Worm (Caenorhabditis elegans) whole organism, late embryonic: Measurements from ENCODE around the gene ugt-15.

Experiments used
- C08G9.2 ChIP-seq: sonication (generic microtip); optimal IDR thresholded peaks from 2 replicates; lab custom pipeline; 2016; ENCODE audit warnings: mild to moderate bottlenecking, missing genetic modification characterization, moderate library complexity, missing compliant biosample characterization
- C38D4.7 ChIP-seq: fragments of 200-800 bp; sonication (Bioruptor generic); optimal IDR thresholded peaks from 2 replicates; lab custom pipeline; 2018; ENCODE audit warnings: mild to moderate bottlenecking, missing genetic modification characterization, moderate library complexity, missing compliant biosample characterization
- K02D7.2 ChIP-seq: sonication (generic microtip); optimal IDR thresholded peaks from 2 replicates; lab custom pipeline; 2017; ENCODE audit warnings: mild to moderate bottlenecking, missing genetic modification characterization, missing compliant biosample characterization
- Y22D7AL.16 ChIP-seq: sonication (generic microtip); optimal IDR thresholded peaks from 2 replicates; lab custom pipeline; 2016; ENCODE audit warnings: missing genetic modification characterization, missing compliant biosample characterization
- ceh-19 ChIP-seq: fragments of 200-800 bp; sonication (Bioruptor generic); optimal IDR thresholded peaks from 2 replicates; lab custom pipeline; 2018; ENCODE audit warnings: mild to moderate bottlenecking, missing genetic modification characterization, missing compliant biosample characterization
- ceh-24 ChIP-seq: sonication (generic microtip); optimal IDR thresholded peaks from 2 replicates; lab custom pipeline; 2016; ENCODE audit warnings: mild to moderate bottlenecking, missing genetic modification characterization, missing compliant biosample characterization
- ceh-31 ChIP-seq: sonication (generic microtip); optimal IDR thresholded peaks from 2 replicates; lab custom pipeline; 2016; ENCODE audit warnings: missing genetic modification characterization, missing compliant biosample characterization
- ceh-45 ChIP-seq: fragments of 200-800 bp; sonication (Bioruptor generic); IDR thresholded peaks from 2 replicates; pipeline ENCODE4 v1.3.6; 2022; ENCODE audit warnings: missing genetic modification reagents, missing genetic modification characterization, missing compliant biosample characterization
- ceh-6 ChIP-seq: fragments of 200-800 bp; sonication (Bioruptor generic); optimal IDR thresholded peaks from 2 replicates; lab custom pipeline; 2018; ENCODE audit warnings: mild to moderate bottlenecking, missing genetic modification characterization, missing compliant biosample characterization
- ceh-9 ChIP-seq: sonication (generic microtip); optimal IDR thresholded peaks from 2 replicates; lab custom pipeline; 2016; ENCODE audit warnings: mild to moderate bottlenecking, missing genetic modification characterization, inconsistent platforms, missing compliant biosample characterization
- che-1 ChIP-seq: sonication (generic microtip); optimal IDR thresholded peaks from 2 replicates; lab custom pipeline; 2016; ENCODE audit warnings: mild to moderate bottlenecking, missing genetic modification characterization, missing compliant biosample characterization
- dmd-4 ChIP-seq: sonication (generic microtip); optimal IDR thresholded peaks from 2 replicates; lab custom pipeline; 2016; ENCODE audit warnings: borderline replicate concordance, missing genetic modification characterization, missing compliant biosample characterization
- elt-2 ChIP-seq: sonication (generic microtip); optimal IDR thresholded peaks from 2 replicates; lab custom pipeline; 2016; ENCODE audit warnings: missing genetic modification reagents, missing genetic modification characterization, missing compliant biosample characterization
- elt-4 ChIP-seq: sonication (generic microtip); optimal IDR thresholded peaks from 2 replicates; lab custom pipeline; 2016; ENCODE audit warnings: missing genetic modification characterization, missing compliant biosample characterization
- ets-4 ChIP-seq: sonication (generic microtip); optimal IDR thresholded peaks from 2 replicates; lab custom pipeline; 2016; ENCODE audit warnings: missing genetic modification characterization, missing compliant biosample characterization
- eyg-1 ChIP-seq: sonication (generic microtip); optimal IDR thresholded peaks from 2 replicates; lab custom pipeline; 2016; ENCODE audit warnings: missing genotype, missing genetic modification characterization, missing compliant biosample characterization
- fkh-10 ChIP-seq: fragments of 150-350 bp; optimal IDR thresholded peaks from 2 replicates; lab custom pipeline; 2014; ENCODE audit warnings: missing biosample characterization, missing genetic modification reagents, missing genetic modification characterization
- gmeb-2 ChIP-seq: sonication (generic microtip); optimal IDR thresholded peaks from 2 replicates; lab custom pipeline; 2016; ENCODE audit warnings: missing genetic modification characterization, inconsistent platforms, missing compliant biosample characterization
- hlh-13 ChIP-seq: fragments of 200-800 bp; sonication (Bioruptor generic); optimal IDR thresholded peaks from 2 replicates; lab custom pipeline; 2018; ENCODE audit warnings: mild to moderate bottlenecking, missing genetic modification characterization, missing compliant biosample characterization
- hlh-15 ChIP-seq: sonication (generic microtip); optimal IDR thresholded peaks from 2 replicates; lab custom pipeline; 2016; ENCODE audit warnings: missing genetic modification characterization, missing compliant biosample characterization
- hlh-6 ChIP-seq: sonication (generic microtip); optimal IDR thresholded peaks from 2 replicates; lab custom pipeline; 2016; ENCODE audit warnings: missing genotype, missing genetic modification characterization, missing compliant biosample characterization
- lin-11 ChIP-seq: fragments of 200-800 bp; sonication (Bioruptor generic); optimal IDR thresholded peaks from 2 replicates; lab custom pipeline; 2018; ENCODE audit warnings: mild to moderate bottlenecking, missing genetic modification characterization, missing compliant biosample characterization
- mec-3 ChIP-seq: sonication (generic microtip); optimal IDR thresholded peaks from 2 replicates; lab custom pipeline; 2016; ENCODE audit warnings: borderline replicate concordance, missing genetic modification characterization, missing compliant biosample characterization
- nfya-1 ChIP-seq: sonication (generic microtip); optimal IDR thresholded peaks from 2 replicates; lab custom pipeline; 2017; ENCODE audit warnings: missing genetic modification characterization, mild to moderate bottlenecking, missing compliant biosample characterization, antibody characterized with exemption, moderate library complexity
- nhr-232 ChIP-seq: sonication (generic microtip); optimal IDR thresholded peaks from 2 replicates; lab custom pipeline; 2016; ENCODE audit warnings: missing genetic modification characterization, missing compliant biosample characterization
- pax-1 ChIP-seq: fragments of 150-350 bp; optimal IDR thresholded peaks from 2 replicates; lab custom pipeline; 2014; ENCODE audit warnings: missing biosample characterization, missing genetic modification characterization
- ref-2 ChIP-seq: sonication (generic microtip); optimal IDR thresholded peaks from 2 replicates; lab custom pipeline; 2016; ENCODE audit warnings: missing genetic modification characterization, missing compliant biosample characterization
- rnt-1 ChIP-seq: sonication (generic microtip); optimal IDR thresholded peaks from 2 replicates; lab custom pipeline; 2016; ENCODE audit warnings: missing genetic modification characterization, missing compliant biosample characterization
- sdc-2 ChIP-seq: sonication (generic microtip); optimal IDR thresholded peaks from 2 replicates; lab custom pipeline; 2016; ENCODE audit warnings: missing genotype, missing genetic modification characterization, missing compliant biosample characterization
- sox-4 ChIP-seq: sonication (generic microtip); optimal IDR thresholded peaks from 2 replicates; lab custom pipeline; 2017; ENCODE audit warnings: mild to moderate bottlenecking, missing genetic modification characterization, inconsistent platforms, missing compliant biosample characterization
- unc-55 ChIP-seq: sonication (generic microtip); optimal IDR thresholded peaks from 2 replicates; lab custom pipeline; 2017; ENCODE audit warnings: missing biosample characterization, missing genetic modification reagents, missing genetic modification characterization

The ugt-15 gene

DNA sequence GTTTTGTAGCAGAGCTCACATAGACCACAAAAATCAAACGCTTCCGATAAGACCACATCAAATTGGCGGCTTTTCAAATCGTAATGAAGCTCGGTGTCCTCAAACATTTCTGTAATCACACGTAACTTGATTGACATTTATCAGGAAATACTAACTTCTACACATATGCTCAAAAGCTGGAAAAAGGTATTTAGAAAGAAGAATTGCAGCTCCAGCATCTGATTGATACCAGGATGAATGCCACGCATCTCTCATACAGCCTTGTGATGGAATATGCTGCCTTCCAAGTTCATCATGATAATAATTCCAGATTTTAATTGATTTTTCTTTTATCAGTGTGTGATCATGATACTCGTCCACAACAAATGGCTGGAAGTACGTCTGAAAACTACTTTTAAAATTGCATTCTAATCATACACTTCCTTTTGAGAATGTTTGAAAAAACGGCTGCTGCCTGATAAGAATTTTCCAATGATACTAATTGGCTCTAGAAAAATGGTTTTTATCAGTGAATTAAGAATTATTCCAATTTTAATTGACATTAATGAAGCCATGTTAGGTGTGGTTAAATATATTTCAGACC is 30.3 kb upstream of the ugt-15 start:
- no peak for TF ChIP-seq lin-11 (tag; lab: Kevin White, UChicago)
- TF ChIP-seq mec-3 = no peak
- no peak for TF ChIP-seq rnt-1 (tag; lab: Kevin White, UChicago)
- no peak for TF ChIP-seq ceh-24 (tag; lab: Kevin White, UChicago)
- TF ChIP-seq ceh-19 (GFP tag; lab: Kevin White, UChicago) = no peak
- TF ChIP-seq hlh-6 (tag; lab: Kevin White, UChicago) = no peak
- TF ChIP-seq elt-2 = no peak
- TF ChIP-seq nfya-1 = no peak
- TF ChIP-seq C08G9.2 (tag; lab: Kevin White, UChicago) = no peak
- no peak for TF ChIP-seq eyg-1 (tag; lab: Kevin White, UChicago)
- no peak for TF ChIP-seq ceh-9 (tag; lab: Kevin White, UChicago)
- no peak for TF ChIP-seq Y22D7AL.16 (tag; lab: Kevin White, UChicago)
- TF ChIP-seq unc-55 (GFP tag; lab: Kevin White, UChicago) = no peak
- no peak for TF ChIP-seq dmd-4
- TF ChIP-seq ceh-6 (GFP tag; lab: Kevin White, UChicago) = no peak
- no peak for TF ChIP-seq sox-4 (tag; lab: Kevin White, UChicago)
- no peak for TF ChIP-seq ref-2
- TF ChIP-seq nhr-232 (tag; lab: Kevin White, UChicago) = no peak
- TF ChIP-seq che-1 (tag; lab: Kevin White, UChicago) = no peak

DNA sequence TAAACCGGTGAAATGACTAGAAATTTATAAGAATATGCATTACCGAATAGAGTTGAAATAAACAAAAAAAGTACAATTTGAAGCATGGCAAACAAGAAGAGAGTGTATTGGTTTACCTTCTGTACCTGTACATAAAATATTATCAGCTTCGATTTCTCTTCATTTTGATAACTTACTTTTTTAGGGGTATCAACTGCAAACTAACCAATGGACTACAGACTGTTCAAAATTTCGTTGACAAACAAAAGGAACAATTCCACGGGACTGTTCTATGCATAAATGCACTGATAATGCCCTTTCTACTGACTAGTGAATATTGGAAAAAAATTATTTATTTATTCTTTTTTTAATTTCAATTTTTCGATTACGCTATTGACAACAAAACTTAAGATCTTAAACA is 29.3 kb upstream of the ugt-15 start, which contains the start of gene ugt-6:
Gene ugt-6, minus strand, starts transcription at position 233 of the 400 bp plus-strand sequence.
- TF ChIP-seq nhr-232 (tag; lab: Kevin White, UChicago) (no peak), ceh-31 (tag; lab: Kevin White, UChicago) (no peak), fkh-10 (no peak), hlh-13 (GFP tag; lab: Kevin White, UChicago) (no peak)

DNA sequence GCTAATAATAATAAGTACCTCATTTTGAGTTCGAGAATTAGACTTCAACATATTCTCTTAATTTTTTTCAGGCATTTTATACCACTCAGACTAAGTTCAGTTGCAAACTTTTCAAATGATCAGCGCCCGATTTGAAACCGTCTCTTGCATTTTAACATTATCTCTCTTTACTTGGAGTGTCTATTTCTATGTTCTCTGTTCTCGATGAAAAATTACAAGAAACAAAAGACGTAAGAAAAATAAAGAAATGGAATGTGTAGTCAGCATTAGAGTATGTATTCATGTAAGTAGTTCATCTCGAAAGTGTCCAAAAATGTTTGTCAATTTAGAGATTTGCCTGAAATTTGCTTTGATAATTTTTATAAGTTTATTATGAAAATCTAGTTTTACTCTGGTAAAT is 27.1 kb upstream of the ugt-15 start, which contains the start of gene ugt-3:
Gene ugt-3, minus strand, starts transcription at position 101 of the 400 bp plus-strand sequence.
- no peak for TF ChIP-seq K02D7.2 (tag; lab: Kevin White, UChicago)
- TF ChIP-seq C38D4.7 = no peak
- TF ChIP-seq ceh-45 = no peak
- TF ChIP-seq elt-4 (tag; lab: Kevin White, UChicago) = no peak
- no peak for TF ChIP-seq ceh-31 (tag; lab: Kevin White, UChicago)
- no peak for TF ChIP-seq hlh-6 (tag; lab: Kevin White, UChicago)

DNA sequence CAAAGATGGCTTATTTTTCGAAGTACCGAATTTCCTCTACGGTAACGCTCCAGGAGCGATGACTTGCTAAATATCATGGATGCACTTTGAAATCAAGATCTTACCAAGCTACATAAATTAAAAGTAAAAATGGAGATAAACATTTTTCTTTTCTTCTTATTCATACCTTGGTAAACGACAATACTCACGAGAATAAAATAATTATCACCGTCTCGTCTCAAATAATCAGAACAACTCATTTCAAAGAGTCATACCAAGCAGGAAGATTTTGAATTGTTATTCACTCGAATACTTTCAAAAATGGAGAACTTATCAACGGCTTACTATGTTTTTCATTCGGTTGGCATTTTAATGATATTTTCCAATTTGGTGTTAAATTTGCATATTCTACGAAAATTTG is 24.0 kb upstream of the ugt-15 start, which contains the start of gene srbc-45:
Gene srbc-45, plus strand, starts transcription at position 301 of the 400 bp plus-strand sequence.
- TF ChIP-seq dmd-4 = no peak
- TF ChIP-seq ceh-6 (GFP tag; lab: Kevin White, UChicago) = no peak
- no peak for TF ChIP-seq elt-4 (tag; lab: Kevin White, UChicago)
- no peak for TF ChIP-seq rnt-1 (tag; lab: Kevin White, UChicago)
- no peak for TF ChIP-seq gmeb-2
- TF ChIP-seq sdc-2 (tag; lab: Kevin White, UChicago) = no peak
- TF ChIP-seq pax-1 (tag; lab: Kevin White, UChicago) = no peak
- TF ChIP-seq hlh-13 (GFP tag; lab: Kevin White, UChicago) = no peak
- no peak for TF ChIP-seq sox-4 (tag; lab: Kevin White, UChicago)
- no peak for TF ChIP-seq ceh-24 (tag; lab: Kevin White, UChicago)

DNA sequence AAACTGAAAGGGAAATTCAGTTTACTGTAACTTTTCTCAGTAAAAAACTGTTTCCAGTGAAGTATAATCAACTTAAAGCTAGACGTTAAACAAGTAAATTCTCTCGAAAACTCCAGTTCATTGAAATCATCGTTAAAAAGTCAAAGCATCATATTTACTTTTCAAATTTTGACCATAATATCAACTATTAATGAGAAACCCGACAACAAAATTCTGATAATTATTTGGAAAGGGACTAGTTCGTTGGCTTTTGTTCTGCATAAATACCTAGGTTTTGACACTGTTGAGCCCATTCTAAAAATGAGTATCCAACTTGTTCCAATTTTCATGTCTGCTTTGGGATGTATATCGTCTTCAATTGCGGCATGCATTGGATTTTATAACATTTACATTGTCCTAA is 21.1 kb upstream of the ugt-15 start, which contains the start of gene ZC443.7:
Gene ZC443.7, plus strand, starts transcription at position 301 of the 400 bp plus-strand sequence.
- TF ChIP-seq unc-55 (GFP tag; lab: Kevin White, UChicago) = no peak
- no peak for TF ChIP-seq ets-4 (tag; lab: Kevin White, UChicago)
- no peak for TF ChIP-seq elt-2

DNA sequence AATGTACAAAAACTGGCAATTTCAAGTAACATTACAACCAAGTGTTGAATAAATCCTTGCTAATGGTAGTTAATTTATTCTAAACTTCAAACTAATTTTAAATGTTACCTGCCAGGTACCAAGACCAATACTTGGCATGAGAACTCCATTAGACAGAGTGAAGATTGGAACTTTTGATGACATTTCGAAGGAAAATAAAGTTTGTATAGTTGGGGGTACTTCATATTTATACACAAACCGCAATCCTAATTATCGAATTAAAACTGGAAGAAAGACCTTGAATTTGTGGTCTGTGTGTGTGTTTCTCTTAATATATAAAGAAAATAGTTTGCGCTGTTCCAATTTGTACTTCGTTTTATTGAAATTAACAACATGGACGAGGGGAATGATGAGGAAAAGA is 17.4 kb upstream of the ugt-15 start, which contains the start of gene ZC443.1:
Gene ZC443.1, minus strand, starts transcription at position 205 of the 400 bp plus-strand sequence.
- TF ChIP-seq elt-4 (tag; lab: Kevin White, UChicago) (no peak), rnt-1 (tag; lab: Kevin White, UChicago) (no peak), mec-3 (no peak), ceh-6 (GFP tag; lab: Kevin White, UChicago) (no peak), hlh-15 (tag; lab: Kevin White, UChicago) (no peak)
